Worm (Caenorhabditis elegans): ENCODE data around the gene cal-3.

DNA sequence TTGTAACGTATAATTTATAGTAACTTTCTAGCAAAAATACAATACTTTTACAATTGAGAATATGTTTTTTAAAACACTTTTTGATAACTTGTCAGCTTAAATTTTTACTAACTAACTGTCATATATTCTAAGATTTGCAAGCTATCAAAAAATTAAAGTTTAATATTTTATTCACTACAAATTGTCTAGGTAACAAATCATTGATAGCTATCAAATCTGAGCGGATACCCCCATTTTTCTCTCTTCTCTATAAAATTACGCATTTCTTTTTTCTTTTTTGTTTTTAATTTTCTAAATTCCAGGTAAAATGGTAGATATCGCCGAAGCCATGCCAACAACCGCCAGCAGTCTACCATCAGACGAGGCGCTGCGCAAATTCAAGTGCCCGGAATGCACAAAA, 20.6 kb upstream of the cal-3 start, which contains the start of gene zag-1:
- TF ChIP-seq ama-1 (optimal IDR thresholded peaks at IDR 0.05) (no peak), lim-6 (tag; optimal IDR thresholded peaks at IDR 0.05) (no peak), gmeb-2 (tag; optimal IDR thresholded peaks at IDR 0.05) (no peak), ceh-34 (tag; optimal IDR thresholded peaks at IDR 0.05) (no peak), tbx-2 (tag; optimal IDR thresholded peaks at IDR 0.05) (no peak), pha-4 (tag; optimal IDR thresholded peaks at IDR 0.05) (no peak), hlh-6 (tag; optimal IDR thresholded peaks at IDR 0.05) (no peak), Y22D7AL.16 (tag; optimal IDR thresholded peaks at IDR 0.05) (no peak), nfya-1 (tag; optimal IDR thresholded peaks at IDR 0.05) (no peak), unc-86 (tag; optimal IDR thresholded peaks at IDR 0.05) (no peak), unc-3 (GFP tag; conservative IDR thresholded peaks at IDR 0.05) (no peak), unc-3 (tag; optimal IDR thresholded peaks at IDR 0.05) (no peak)

Measured in whole organism, late embryonic.